Worm (Caenorhabditis elegans): ENCODE data around the gene F09B9.5.

F09B9.5 gene

DNA sequence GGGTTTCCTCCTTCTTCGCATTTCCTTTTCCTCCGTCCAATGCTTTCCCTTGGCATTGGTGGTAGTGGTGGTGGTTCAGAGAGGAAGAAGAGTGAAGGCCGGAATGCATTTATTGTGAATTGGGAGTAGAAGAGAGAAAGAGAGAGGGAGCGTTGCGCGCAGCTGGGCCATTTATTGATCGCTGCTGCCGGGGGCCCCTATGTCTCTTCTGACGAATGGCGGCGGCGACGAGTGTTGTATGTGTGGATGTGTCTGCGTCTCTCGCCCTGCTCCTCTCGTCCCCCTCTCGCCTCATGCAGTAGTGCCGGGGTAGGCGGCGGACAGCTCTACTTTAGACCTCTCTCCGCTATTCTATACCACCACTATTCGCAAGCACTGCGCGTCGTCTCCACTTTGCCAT is 8.0 kb upstream of the F09B9.5 start, which contains the start of gene unc-115 (continued):
- TF ChIP-seq snpc-1.2 (GFP tag; IDR thresholded peaks at IDR 0.05), result peak; percentile 47; the same call in 1 of the 2 replicates
- peak; percentile 52 for TF ChIP-seq spr-1 (tag; optimal IDR thresholded peaks at IDR 0.05)
- peak; percentile 30; the same call in 1 of the 2 replicates for TF ChIP-seq lin-38 (GFP tag; IDR thresholded peaks at IDR 0.05)
- peak; percentile 87 for TF ChIP-seq mep-1 (tag; optimal IDR thresholded peaks at IDR 0.05)
- peak in 1 of 2 experiments; percentile 69 for TF ChIP-seq hif-1 (tag; optimal IDR thresholded peaks at IDR 0.05)
- peak; percentile 73 for TF ChIP-seq dve-1 (tag; optimal IDR thresholded peaks at IDR 0.05; ENCODE audit: insufficient read depth)
- TF ChIP-seq unc-130 (GFP tag; optimal IDR thresholded peaks at IDR 0.05), result no peak
- no peak for TF ChIP-seq dmd-9 (GFP tag; IDR thresholded peaks at IDR 0.05)
- TF ChIP-seq zip-11 (GFP tag; IDR thresholded peaks at IDR 0.05), result no peak
- peak; percentile 72 for TF ChIP-seq hlh-30 (tag; optimal IDR thresholded peaks at IDR 0.05; ENCODE audit: insufficient read depth)
- TF ChIP-seq nhr-48 (tag; optimal IDR thresholded peaks at IDR 0.05), result peak; percentile 57
- peak; percentile 56 for TF ChIP-seq nhr-28 (tag; optimal IDR thresholded peaks at IDR 0.05)
- TF ChIP-seq pha-4 (GFP tag; IDR thresholded peaks at IDR 0.05), result peak; percentile 78
- no peak for TF ChIP-seq pha-4 (tag; optimal IDR thresholded peaks at IDR 0.05)
- TF ChIP-seq madf-9 (GFP tag; conservative IDR thresholded peaks at IDR 0.05), result peak; percentile 75
- 0 out of 2 replicates have a peak, but pooled peaks have one; percentile 59 for TF ChIP-seq daf-8 (GFP tag; IDR thresholded peaks at IDR 0.05)
- TF ChIP-seq lir-3 (tag; optimal IDR thresholded peaks at IDR 0.05), result peak; percentile 24
- peak in 1 of 2 experiments; percentile 20 for TF ChIP-seq daf-16 (GFP tag; optimal IDR thresholded peaks at IDR 0.05)
- peak; percentile 35 for TF ChIP-seq daf-16 (tag; optimal IDR thresholded peaks at IDR 0.05)
- no peak for TF ChIP-seq F26F4.8 (GFP tag; conservative IDR thresholded peaks at IDR 0.05)
- 0 out of 4 replicates have a peak, but pooled peaks of 1 of the 2 experiments have one; percentile 43 for TF ChIP-seq madf-5 (GFP tag; IDR thresholded peaks at IDR 0.05)
- peak; percentile 85 for TF ChIP-seq mxl-3 (GFP tag; optimal IDR thresholded peaks at IDR 0.05)
- peak; percentile 92 for TF ChIP-seq hlh-11 (tag; optimal IDR thresholded peaks at IDR 0.05)
- peak; percentile 44 for TF ChIP-seq nhr-25 (tag; optimal IDR thresholded peaks at IDR 0.05; ENCODE audit: borderline replicate concordance, insufficient read depth)
- peak; percentile 48 for TF ChIP-seq dmd-6 (GFP tag; IDR thresholded peaks at IDR 0.05)

- TF ChIP-seq unc-62 (GFP tag; optimal IDR thresholded peaks at IDR 0.05 in 1 of 2) (peak in 1 of 2 experiments; percentile 98), unc-62 (tag; optimal IDR thresholded peaks at IDR 0.05) (no peak), jun-1 (tag; optimal IDR thresholded peaks at IDR 0.05) (no peak)
These were observed 7.4 kb upstream of the F09B9.5 start for ce11 chrX:10147236-10147635.

- TF ChIP-seq tra-1 (GFP tag; IDR thresholded peaks at IDR 0.05) (peak; percentile 73), aly-2 (tag; optimal IDR thresholded peaks at IDR 0.05) (no peak), pha-4 (GFP tag; IDR thresholded peaks at IDR 0.05) (peak; percentile 73), pha-4 (tag; optimal IDR thresholded peaks at IDR 0.05) (peak; percentile 63), lim-7 (GFP tag; IDR thresholded peaks at IDR 0.05) (peak; percentile 80), cey-2 (tag; optimal IDR thresholded peaks at IDR 0.05; ENCODE audit: borderline replicate concordance, insufficient read depth) (no peak), dmd-8 (GFP tag; IDR thresholded peaks at IDR 0.05) (peak; percentile 59; the same call in 1 of the 2 replicates), ama-1 (optimal IDR thresholded peaks at IDR 0.05) (no peak), zip-2 (tag; optimal IDR thresholded peaks at IDR 0.05) (peak; percentile 12), egl-27 (tag; optimal IDR thresholded peaks at IDR 0.05) (no peak), Y5F2A.4 (GFP tag; optimal IDR thresholded peaks at IDR 0.05) (peak; percentile 5), ceh-82 (tag; optimal IDR thresholded peaks at IDR 0.05) (no peak), unc-39 (tag; optimal IDR thresholded peaks at IDR 0.05) (no peak), php-3 (GFP tag; IDR thresholded peaks at IDR 0.05) (0 out of 2 replicates have a peak, but pooled peaks have one; percentile 46), aha-1 (tag) (peak; percentile 96), lsy-2 (tag; optimal IDR thresholded peaks at IDR 0.05) (peak in 1 of 2 experiments; percentile 39), F26F4.8 (GFP tag; conservative IDR thresholded peaks at IDR 0.05) (0 out of 2 replicates have a peak, but pooled peaks have one; percentile 37), vab-7 (GFP tag; IDR thresholded peaks at IDR 0.05) (peak; percentile 62; the same call in 1 of the 2 replicates), egl-43 (GFP tag; IDR thresholded peaks at IDR 0.05) (peak; percentile 68; the same call in 1 of the 2 replicates), lin-13 (GFP tag; optimal IDR thresholded peaks at IDR 0.05) (peak; percentile 21), F49E8.2 (tag; optimal IDR thresholded peaks at IDR 0.05; ENCODE audit: borderline replicate concordance) (peak; percentile 46), lin-38 (GFP tag; IDR thresholded peaks at IDR 0.05) (peak; percentile 61), nhr-48 (tag; optimal IDR thresholded peaks at IDR 0.05) (peak; percentile 59), Y75B8A.6 (GFP tag; IDR thresholded peaks at IDR 0.05) (no peak)
These were observed 6.3 kb upstream of the F09B9.5 start for ce11 chrX:10148235-10148872.

All from whole organism, L4 larva.